Fruit fly (Drosophila melanogaster) whole organism, larva: Measurements from ENCODE around the gene aop.
A peak's percentile ranks its signal among the peaks of the same experiment; 100 is the strongest.

Source experiments
- noc ChIP-seq: fragments of 200-800 bp; sonication (Bioruptor generic); optimal IDR thresholded peaks from 3 replicates; lab custom pipeline; 2019; ENCODE audit warnings: missing biosample characterization, mild to moderate bottlenecking, missing genetic modification characterization, moderate library complexity

aop gene

dm6 chr2L:2202018-2202852 lies 23.7 kb upstream of the aop start:
- TF ChIP-seq noc (tag; lab: Kevin White, UChicago): no peak

DNA sequence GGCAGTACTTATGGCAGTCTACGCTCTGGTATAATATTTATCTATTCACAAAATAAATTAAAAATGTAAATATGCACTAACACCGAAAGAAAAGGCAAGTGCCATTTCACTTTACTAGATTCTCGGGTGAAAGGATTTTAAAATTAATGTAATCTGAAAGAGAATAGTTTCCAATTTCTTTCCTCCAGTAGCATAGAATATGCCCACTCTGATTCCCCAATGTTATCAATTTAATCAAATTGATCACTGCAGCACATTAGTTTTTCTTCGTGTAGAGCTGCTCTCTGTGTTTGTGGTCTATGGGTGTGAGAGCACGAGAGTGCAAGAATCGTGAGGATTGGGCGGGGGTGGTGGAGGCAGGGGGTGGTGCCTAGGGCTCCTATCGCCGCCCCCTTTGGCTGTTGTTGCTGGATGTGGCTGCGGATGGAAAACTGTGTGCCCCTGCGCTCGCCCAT lies 22.6 kb upstream of the aop start:
- TF ChIP-seq noc (tag; lab: Kevin White, UChicago): no peak

- no peak for TF ChIP-seq noc (tag; lab: Kevin White, UChicago)
Measured at dm6 chr2L:2200136-2201036, 21.8 kb upstream of the aop start.

DNA sequence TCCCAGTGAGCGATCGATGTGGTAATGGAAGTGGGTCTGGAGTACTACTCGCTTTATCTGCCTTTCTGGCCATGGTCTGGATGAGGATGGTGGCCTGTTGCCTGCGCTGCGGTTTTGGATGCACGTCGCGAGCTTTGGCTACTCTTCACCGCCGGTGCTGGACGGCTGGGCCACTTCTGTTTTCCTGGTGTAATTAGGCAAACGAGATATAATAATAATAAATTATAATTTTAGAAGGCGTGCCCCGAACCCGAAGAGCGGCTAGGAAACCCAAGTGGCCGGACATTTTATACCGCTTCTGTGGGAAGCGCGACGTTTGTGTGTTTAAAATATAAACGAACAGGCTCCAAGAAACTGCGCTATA lies 20.9 kb upstream of the aop start:
- TF ChIP-seq noc (tag; lab: Kevin White, UChicago): no peak

DNA sequence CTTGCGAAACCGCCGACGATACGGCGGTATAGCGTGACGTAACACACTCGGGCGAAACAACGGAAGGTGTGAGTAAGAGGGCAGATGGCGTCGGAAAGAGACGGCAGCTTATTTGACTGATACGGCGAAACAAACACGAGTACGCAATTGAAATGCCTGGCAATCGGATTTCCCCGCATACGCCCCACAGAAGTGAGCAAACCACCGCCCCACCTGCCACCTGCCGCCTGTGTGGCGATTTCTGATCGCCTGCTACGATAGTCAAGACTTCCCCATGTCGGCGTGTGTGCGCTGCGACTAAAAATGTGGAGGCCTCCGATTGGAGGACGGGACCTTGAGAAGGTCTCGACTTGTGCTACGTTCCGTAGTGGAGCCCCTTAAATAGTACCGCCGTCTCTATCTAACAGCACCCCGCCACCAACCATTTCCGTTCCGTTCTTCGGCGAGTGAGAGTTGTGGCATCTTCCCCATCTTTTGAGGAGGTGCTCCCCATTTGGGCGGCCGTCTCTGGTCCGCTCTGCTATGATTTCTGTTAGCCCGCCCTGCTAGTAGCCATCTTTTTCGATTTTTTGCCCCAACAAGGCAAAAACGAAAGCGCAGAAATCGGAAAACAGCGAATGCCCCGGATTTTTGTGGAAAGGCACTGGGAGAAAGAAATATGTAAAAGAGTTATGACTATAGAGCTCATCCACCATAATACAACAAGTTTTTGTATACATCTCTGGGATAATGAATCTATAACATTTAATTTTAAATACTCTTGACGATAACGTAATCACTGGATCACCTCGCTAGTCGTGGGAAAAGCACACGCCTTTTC lies 20.3 kb upstream of the aop start:
- TF ChIP-seq noc (tag; lab: Kevin White, UChicago): peak; percentile 56

dm6 chr2L:2198119-2198494 lies 19.6 kb upstream of the aop start:
- no peak for TF ChIP-seq noc (tag; lab: Kevin White, UChicago)

DNA sequence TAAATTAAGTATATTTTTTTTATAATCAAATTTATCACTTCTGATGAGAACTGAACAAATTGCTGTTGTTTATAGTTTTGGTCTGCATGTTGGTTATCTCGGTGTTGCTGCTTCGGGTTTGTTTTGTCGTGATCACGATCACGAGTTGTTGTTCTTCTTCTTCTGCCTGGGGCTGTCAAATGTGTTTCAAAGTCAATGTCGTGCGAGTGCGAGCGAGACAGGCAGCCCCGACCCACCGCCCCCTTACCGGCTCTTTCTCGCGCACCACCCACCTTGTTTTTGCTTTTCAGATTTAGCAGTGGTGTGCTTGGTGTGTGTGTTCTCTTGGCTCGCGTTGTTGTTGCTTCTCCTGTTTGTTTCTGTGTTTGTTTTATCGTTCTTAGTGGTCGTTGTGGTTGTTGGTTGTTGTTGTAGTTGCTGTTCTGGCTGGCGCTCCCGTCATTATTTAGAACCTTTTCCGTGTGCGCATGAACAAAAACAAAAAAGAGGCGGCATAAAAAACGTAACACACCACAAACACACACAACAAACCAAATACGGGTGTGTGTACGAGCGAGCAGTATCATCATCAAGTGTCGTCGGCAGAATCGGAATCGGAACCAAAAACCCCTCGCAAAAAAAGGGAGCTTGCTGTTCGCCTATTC lies 19.0 kb upstream of the aop start, which contains the start of gene COX7AL2:
TSS of gene COX7AL2 (minus strand) at position 438 of the 644 bp plus-strand sequence.
- TF ChIP-seq noc (tag; lab: Kevin White, UChicago): no peak

- peak; percentile 41 for TF ChIP-seq noc (tag; lab: Kevin White, UChicago)
Measured at dm6 chr2L:2196590-2197474, 18.3 kb upstream of the aop start.

DNA sequence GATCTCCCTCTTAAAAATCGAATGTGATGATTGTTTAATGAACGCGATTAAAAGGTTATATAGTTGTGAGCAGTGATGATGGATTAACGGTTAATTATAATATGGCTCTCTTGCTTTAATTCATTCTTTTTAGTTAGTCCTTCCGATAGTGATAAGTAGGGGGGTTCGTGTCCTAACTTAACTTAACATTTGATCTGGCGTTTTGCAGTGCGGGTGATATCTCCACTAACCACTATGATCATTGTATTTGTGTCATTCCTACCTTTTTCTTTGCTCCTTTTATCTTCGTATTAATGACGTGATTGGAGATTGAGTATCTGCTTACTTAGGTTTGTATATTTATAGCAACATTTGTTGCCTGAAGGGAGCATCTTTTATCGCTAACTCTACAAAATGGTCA lies 16.8 kb upstream of the aop start:
- no peak for TF ChIP-seq noc (tag; lab: Kevin White, UChicago)

dm6 chr2L:2194305-2194828 lies 15.8 kb upstream of the aop start:
- no peak for TF ChIP-seq noc (tag; lab: Kevin White, UChicago)

DNA sequence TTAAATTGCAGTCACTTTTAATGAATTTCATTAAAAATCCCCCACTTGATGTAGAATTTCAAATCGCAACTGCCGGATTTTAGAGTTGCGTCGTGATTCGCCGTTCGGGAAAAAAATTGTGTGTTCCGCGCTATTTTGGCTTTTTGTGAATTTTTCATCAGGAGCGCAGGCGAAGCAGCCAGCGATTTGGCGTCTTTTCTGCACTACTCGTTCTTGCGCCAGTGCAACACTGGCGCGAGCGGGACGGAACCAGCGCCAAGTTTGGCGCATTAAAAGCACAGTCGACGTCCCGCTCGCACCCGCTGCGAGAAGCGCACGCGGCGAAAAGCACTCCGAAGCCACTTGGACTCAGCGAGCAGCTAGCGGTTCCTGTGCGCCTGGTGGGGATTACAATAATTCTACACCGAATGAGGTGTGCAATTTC lies 14.8 kb upstream of the aop start:
- peak; percentile 47 for TF ChIP-seq noc (tag; lab: Kevin White, UChicago)

DNA sequence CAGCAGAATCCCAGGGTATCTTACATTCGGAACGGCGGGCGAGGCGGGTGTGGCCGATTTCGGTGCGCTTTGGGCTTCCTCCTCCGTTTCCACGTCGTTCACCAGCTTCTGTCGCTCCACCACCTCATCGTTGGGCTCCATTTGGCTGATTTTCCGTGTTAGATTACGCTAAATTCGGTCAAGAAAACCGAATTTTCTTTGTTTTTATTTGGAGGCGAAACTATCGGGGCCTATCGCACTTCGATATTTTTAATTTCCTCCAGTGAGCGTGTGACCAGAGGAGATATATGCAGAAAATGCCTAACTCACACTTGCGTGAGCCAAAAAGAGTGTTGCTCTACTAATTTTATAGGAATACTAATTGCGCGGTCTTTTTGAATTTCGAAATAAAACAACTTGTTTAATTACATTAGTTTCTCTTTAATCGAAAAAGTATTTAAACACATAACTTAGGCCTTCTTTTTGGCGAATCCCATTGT lies 13.6 kb upstream of the aop start, which contains the start of gene CG10874:
TSS of gene CG10874 (minus strand) at position 264 of the 479 bp plus-strand sequence.
- TF ChIP-seq noc (tag; lab: Kevin White, UChicago): no peak

DNA sequence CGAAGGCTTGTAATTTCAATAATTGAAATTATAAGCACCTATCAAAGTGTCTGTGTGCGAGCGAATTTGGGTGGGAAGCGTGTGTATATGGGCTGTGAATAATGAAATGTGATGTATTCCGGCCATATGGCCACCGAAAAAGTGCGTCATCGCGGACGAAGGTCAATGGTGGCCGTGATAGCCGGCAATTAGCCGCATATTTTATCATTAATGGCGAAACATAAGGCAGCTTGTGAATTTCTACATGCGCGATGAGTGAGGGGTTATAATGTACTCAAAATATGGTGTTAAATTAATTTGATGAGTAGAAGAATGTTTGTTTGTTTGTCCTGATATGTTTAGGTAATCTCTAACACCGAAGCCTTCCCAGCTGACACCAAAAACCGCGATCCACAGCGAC lies 12.8 kb upstream of the aop start:
- TF ChIP-seq noc (tag; lab: Kevin White, UChicago): no peak
